Worm (Caenorhabditis elegans) whole organism, mixed stage, embryonic: ENCODE data around the gene C08E8.6.

ENCODE experiments used
- M03D4.4 ChIP-seq: sonication (generic microtip); optimal IDR thresholded peaks from 2 replicates; lab custom pipeline; 2017; ENCODE audit warnings: mild to moderate bottlenecking, missing genetic modification characterization, missing compliant biosample characterization
- bed-3 ChIP-seq: fragments of 200-800 bp; sonication (Bioruptor generic); optimal IDR thresholded peaks from 3 replicates; lab custom pipeline; 2018; ENCODE audit warnings: mild to moderate bottlenecking, missing genetic modification characterization, moderate library complexity, missing compliant biosample characterization
- blmp-1 ChIP-seq: fragments of 150-350 bp; optimal IDR thresholded peaks from 2 replicates; lab custom pipeline; 2014; ENCODE audit warnings: missing biosample characterization, missing genetic modification characterization
- ceh-39 ChIP-seq: fragments of 150-350 bp; optimal IDR thresholded peaks from 2 replicates; lab custom pipeline; 2014; ENCODE audit warnings: missing biosample characterization, missing genetic modification characterization
- ceh-43 ChIP-seq: fragments of 200-800 bp; sonication (Bioruptor generic); optimal IDR thresholded peaks from 2 replicates; lab custom pipeline; 2018; ENCODE audit warnings: mild to moderate bottlenecking, missing genetic modification characterization, moderate library complexity, missing compliant biosample characterization
- ceh-83 ChIP-seq: fragments of 200-800 bp; sonication (Bioruptor generic); optimal IDR thresholded peaks from 2 replicates; lab custom pipeline; 2018; ENCODE audit warnings: mild to moderate bottlenecking, missing genetic modification characterization, missing compliant biosample characterization
- ces-1 ChIP-seq: fragments of 150-350 bp; optimal IDR thresholded peaks from 2 replicates; lab custom pipeline; 2014; ENCODE audit warnings: missing biosample characterization, missing genetic modification reagents, missing genetic modification characterization
- cnd-1 ChIP-seq: fragments of 200-800 bp; sonication (Bioruptor generic); optimal IDR thresholded peaks from 2 replicates; lab custom pipeline; 2018; ENCODE audit warnings: mild to moderate bottlenecking, missing genetic modification characterization, missing compliant biosample characterization
- elt-1 ChIP-seq: sonication (generic microtip); optimal IDR thresholded peaks from 2 replicates; lab custom pipeline; 2017; ENCODE audit warnings: missing genetic modification characterization, mild to moderate bottlenecking, missing compliant biosample characterization, antibody characterized with exemption, moderate library complexity, borderline replicate concordance; ENCODE audit not compliant: insufficient read depth
- elt-3 ChIP-seq: fragments of 150-350 bp; optimal IDR thresholded peaks from 2 replicates; lab custom pipeline; 2014; ENCODE audit warnings: missing biosample characterization, missing genetic modification characterization
- flh-1 ChIP-seq: fragments of 200-800 bp; sonication (Bioruptor generic); optimal IDR thresholded peaks from 2 replicates; lab custom pipeline; 2018; ENCODE audit warnings: mild to moderate bottlenecking, missing genetic modification characterization, moderate library complexity, missing compliant biosample characterization
- ham-2 ChIP-seq: fragments of 200-800 bp; sonication (Bioruptor generic); optimal IDR thresholded peaks from 2 replicates; lab custom pipeline; 2018; ENCODE audit warnings: mild to moderate bottlenecking, missing genetic modification characterization, missing compliant biosample characterization
- hlh-1 ChIP-seq: fragments of 150-350 bp; optimal IDR thresholded peaks from 2 replicates; lab custom pipeline; 2014; ENCODE audit warnings: missing biosample characterization, missing genetic modification reagents, missing genetic modification characterization
- lin-13 ChIP-seq: fragments of 150-350 bp; optimal IDR thresholded peaks from 2 replicates; lab custom pipeline; 2014; ENCODE audit warnings: missing biosample characterization, missing genetic modification characterization
- lin-32 ChIP-seq: fragments of 200-800 bp; sonication (Bioruptor generic); optimal IDR thresholded peaks from 2 replicates; lab custom pipeline; 2018; ENCODE audit warnings: mild to moderate bottlenecking, missing genetic modification characterization, missing compliant biosample characterization
- mab-5 ChIP-seq: fragments of 150-350 bp; optimal IDR thresholded peaks from 2 replicates; lab custom pipeline; 2014; ENCODE audit warnings: missing biosample characterization, missing genetic modification characterization
- mep-1 ChIP-seq: fragments of 150-350 bp; optimal IDR thresholded peaks from 2 replicates; lab custom pipeline; 2017; ENCODE audit warnings: missing biosample characterization, missing genetic modification reagents, missing genetic modification characterization, inconsistent platforms
- mls-2 ChIP-seq: sonication (generic microtip); optimal IDR thresholded peaks from 2 replicates; lab custom pipeline; 2016; ENCODE audit warnings: mild to moderate bottlenecking, missing genetic modification characterization, moderate library complexity, missing compliant biosample characterization
- nhr-12 ChIP-seq: fragments of 150-350 bp; optimal IDR thresholded peaks from 2 replicates; lab custom pipeline; 2014; ENCODE audit warnings: missing biosample characterization, missing genetic modification characterization
- nhr-2 ChIP-seq: fragments of 150-350 bp; optimal IDR thresholded peaks from 2 replicates; lab custom pipeline; 2014; ENCODE audit warnings: missing biosample characterization, missing genetic modification characterization
- nhr-237 ChIP-seq: fragments of 150-350 bp; optimal IDR thresholded peaks from 2 replicates; lab custom pipeline; 2014; ENCODE audit warnings: missing biosample characterization, missing genetic modification characterization
- nhr-28 ChIP-seq: fragments of 150-350 bp; optimal IDR thresholded peaks from 2 replicates; lab custom pipeline; 2014; ENCODE audit warnings: missing biosample characterization, missing genetic modification characterization
- nhr-76 ChIP-seq: sonication (generic microtip); optimal IDR thresholded peaks from 2 replicates; lab custom pipeline; 2017; ENCODE audit warnings: missing biosample characterization, missing genetic modification characterization
- pha-4 ChIP-seq: fragments of 150-350 bp; optimal IDR thresholded peaks from 2 replicates; lab custom pipeline; 2018; ENCODE audit warnings: missing biosample characterization, missing genetic modification reagents, missing genetic modification characterization
- sem-2 ChIP-seq: fragments of 200-800 bp; sonication (Bioruptor generic); optimal IDR thresholded peaks from 2 replicates; lab custom pipeline; 2018; ENCODE audit warnings: mild to moderate bottlenecking, missing genetic modification characterization, missing compliant biosample characterization
- snpc-4 ChIP-seq: fragments of 150-350 bp; optimal IDR thresholded peaks from 2 replicates; lab custom pipeline; 2014; ENCODE audit warnings: missing biosample characterization, missing genetic modification characterization
- sptf-1 ChIP-seq: sonication (generic microtip); optimal IDR thresholded peaks from 2 replicates; lab custom pipeline; 2017; ENCODE audit warnings: mild to moderate bottlenecking, missing genetic modification characterization, moderate library complexity, missing compliant biosample characterization
- tbx-8 ChIP-seq: fragments of 200-800 bp; sonication (Bioruptor generic); optimal IDR thresholded peaks from 2 replicates; lab custom pipeline; 2018; ENCODE audit warnings: mild to moderate bottlenecking, missing genetic modification characterization, moderate library complexity, missing compliant biosample characterization
- unc-120 ChIP-seq: sonication (generic microtip); optimal IDR thresholded peaks from 2 replicates; lab custom pipeline; 2017; ENCODE audit warnings: missing genetic modification characterization, missing compliant biosample characterization; ENCODE audit not compliant: poor library complexity, severe bottlenecking
- unc-62 ChIP-seq: fragments of 150-350 bp; optimal IDR thresholded peaks from 2 replicates; lab custom pipeline; 2014; ENCODE audit warnings: missing biosample characterization, missing genetic modification reagents, missing genetic modification characterization
- zip-8 ChIP-seq: fragments of 150-350 bp; optimal IDR thresholded peaks from 2 replicates; lab custom pipeline; 2014; ENCODE audit warnings: missing biosample characterization, missing genetic modification characterization
- ztf-11 ChIP-seq: fragments of 150-350 bp; optimal IDR thresholded peaks from 2 replicates; lab custom pipeline; 2014; ENCODE audit warnings: missing biosample characterization, missing genetic modification characterization

Gene C08E8.6

DNA sequence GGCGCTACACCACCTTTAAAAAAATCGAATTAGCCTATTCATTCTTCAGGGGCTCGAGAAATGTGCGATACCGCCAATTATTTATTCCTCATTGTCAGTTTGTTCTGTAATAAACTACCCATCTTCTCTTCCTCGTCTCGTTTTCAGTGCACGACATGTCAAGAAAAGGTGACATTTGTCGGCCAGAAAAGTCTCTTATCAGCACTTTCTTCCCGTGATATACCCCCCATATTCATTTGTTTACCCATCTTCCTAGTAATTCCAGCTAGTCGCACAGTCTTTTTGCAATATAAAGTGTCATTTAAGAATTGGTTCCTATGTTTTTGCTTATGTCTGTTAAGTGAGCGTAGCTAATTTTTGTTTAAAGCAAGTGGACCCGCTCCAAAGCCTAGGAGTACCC is 43.7 kb downstream of the C08E8.6 start:
- TF ChIP-seq ztf-11 (tag; lab: Kevin White, UChicago) (no peak), zip-8 (tag; lab: Kevin White, UChicago) (no peak), bed-3 (no peak), mls-2 (tag; lab: Kevin White, UChicago) (no peak), mab-5 (no peak), elt-1 (tag; lab: Kevin White, UChicago) (no peak), ham-2 (no peak), lin-13 (tag; lab: Kevin White, UChicago) (no peak), lin-32 (GFP tag; lab: Kevin White, UChicago) (no peak), pha-4 (no peak), unc-62 (GFP tag; lab: Kevin White, UChicago) (no peak), nhr-2 (no peak), mep-1 (tag; lab: Kevin White, UChicago) (no peak), ceh-83 (GFP tag; lab: Kevin White, UChicago) (no peak), flh-1 (GFP tag; lab: Kevin White, UChicago) (no peak), cnd-1 (no peak), elt-3 (tag; lab: Kevin White, UChicago) (no peak), sptf-1 (no peak), tbx-8 (GFP tag; lab: Kevin White, UChicago) (no peak)

- TF ChIP-seq nhr-237 (tag; lab: Kevin White, UChicago) (no peak), bed-3 (no peak), ceh-83 (GFP tag; lab: Kevin White, UChicago) (no peak), ces-1 (GFP tag; lab: Kevin White, UChicago) (no peak), zip-8 (tag; lab: Kevin White, UChicago) (no peak), ztf-11 (tag; lab: Kevin White, UChicago) (no peak), ham-2 (no peak), mab-5 (no peak), nhr-76 (tag; lab: Kevin White, UChicago) (no peak), unc-120 (no peak), ceh-43 (GFP tag; lab: Kevin White, UChicago) (no peak), snpc-4 (tag; lab: Kevin White, UChicago) (no peak), elt-1 (tag; lab: Kevin White, UChicago) (no peak), lin-13 (tag; lab: Kevin White, UChicago) (no peak), nhr-28 (tag; lab: Kevin White, UChicago) (no peak), sem-2 (no peak), nhr-12 (tag; lab: Kevin White, UChicago) (no peak), sptf-1 (no peak), unc-62 (GFP tag; lab: Kevin White, UChicago) (no peak), blmp-1 (tag; lab: Kevin White, UChicago) (no peak)
Observed at ce11 chrV:18323231-18323630, 45.0 kb downstream of the C08E8.6 start, which contains the start of gene B0462.5. Gene B0462.5, minus strand, starts transcription at chrV:18323331.

ce11 chrV:18318312-18318711 is 49.9 kb downstream of the C08E8.6 start, which contains the start of gene fbxb-119:
Gene fbxb-119, plus strand, starts transcription at chrV:18318612.
- TF ChIP-seq nhr-28 (tag; lab: Kevin White, UChicago) (no peak), snpc-4 (tag; lab: Kevin White, UChicago) (no peak), M03D4.4 (tag; lab: Kevin White, UChicago) (no peak), cnd-1 (no peak), lin-32 (GFP tag; lab: Kevin White, UChicago) (no peak), ztf-11 (tag; lab: Kevin White, UChicago) (no peak), zip-8 (tag; lab: Kevin White, UChicago) (no peak), nhr-237 (tag; lab: Kevin White, UChicago) (no peak), sem-2 (no peak), hlh-1 (no peak), elt-1 (tag; lab: Kevin White, UChicago) (no peak), ceh-39 (tag; lab: Kevin White, UChicago) (no peak), nhr-12 (tag; lab: Kevin White, UChicago) (no peak), elt-3 (tag; lab: Kevin White, UChicago) (no peak)
